Worm (Caenorhabditis elegans) whole organism, L3 larva: ENCODE data around the gene sri-46.

Experiments
- R02D3.7 ChIP-seq: fragments of 150-350 bp; optimal IDR thresholded peaks from 2 replicates; lab custom pipeline; 2014; ENCODE audit warnings: missing biosample characterization, missing genetic modification characterization
- ZK546.5 ChIP-seq: sonication (generic microtip); optimal IDR thresholded peaks from 2 replicates; lab custom pipeline; 2017; ENCODE audit warnings: missing biosample characterization, missing genetic modification characterization
- aly-2 ChIP-seq: fragments of 150-350 bp; optimal IDR thresholded peaks from 2 replicates; lab custom pipeline; 2014; ENCODE audit warnings: missing biosample characterization, missing genetic modification characterization
- ceh-16 ChIP-seq: sonication (generic microtip); optimal IDR thresholded peaks from 2 replicates; lab custom pipeline; 2017; ENCODE audit warnings: missing biosample characterization, missing genetic modification characterization
- ceh-28 ChIP-seq: fragments of 150-350 bp; optimal IDR thresholded peaks from 2 replicates; lab custom pipeline; 2014; ENCODE audit warnings: missing biosample characterization, missing genetic modification reagents, missing genetic modification characterization
- daf-12 ChIP-seq: fragments of 150-350 bp; optimal IDR thresholded peaks from 2 replicates; lab custom pipeline; 2014; ENCODE audit warnings: missing biosample characterization, missing genetic modification reagents, missing genetic modification characterization
- egl-27 ChIP-seq: sonication (generic microtip); optimal IDR thresholded peaks from 4 replicates; lab custom pipeline; 2017; ENCODE audit warnings: missing biosample characterization, missing genetic modification reagents, missing genetic modification characterization
- egl-5 ChIP-seq: fragments of 150-350 bp; optimal IDR thresholded peaks from 2 replicates; lab custom pipeline; 2017; ENCODE audit warnings: missing biosample characterization, missing genetic modification reagents, missing genetic modification characterization, inconsistent platforms
- elt-1 ChIP-seq: fragments of 150-350 bp; optimal IDR thresholded peaks from 2 replicates; lab custom pipeline; 2014; ENCODE audit warnings: missing biosample characterization, missing genetic modification characterization
- elt-2 ChIP-seq: sonication (generic microtip); optimal IDR thresholded peaks from 2 replicates; lab custom pipeline; 2016; ENCODE audit warnings: missing genetic modification reagents, mild to moderate bottlenecking, missing genetic modification characterization, missing compliant biosample characterization
- elt-3 ChIP-seq, 3 experiments: fragments of 150-350 bp in 1 of 3; sonication (generic microtip) in 2 of 3; optimal IDR thresholded peaks; 2 replicates in 2 of 3; 4 replicates in 1 of 3; lab custom pipeline; 2014 to 2017; ENCODE audit warnings: missing biosample characterization in 3 of 3, missing genetic modification characterization in 3 of 3
- eor-1 ChIP-seq, 2 experiments: fragments of 150-350 bp; optimal IDR thresholded peaks; 2 replicates each; lab custom pipeline; 2014 to 2018; ENCODE audit warnings: missing biosample characterization in 2 of 2, missing genetic modification characterization in 2 of 2
- fkh-10 ChIP-seq: sonication (generic microtip); optimal IDR thresholded peaks from 2 replicates; lab custom pipeline; 2017; ENCODE audit warnings: missing biosample characterization, missing genetic modification reagents, missing genetic modification characterization
- fkh-2 ChIP-seq: fragments of 150-350 bp; optimal IDR thresholded peaks from 2 replicates; lab custom pipeline; 2014; ENCODE audit warnings: missing biosample characterization, missing genetic modification reagents, missing genetic modification characterization
- hmg-11 ChIP-seq: sonication (generic microtip); optimal IDR thresholded peaks from 2 replicates; lab custom pipeline; 2016; ENCODE audit warnings: missing genetic modification characterization, missing compliant biosample characterization
- jun-1 ChIP-seq: fragments of 150-350 bp; optimal IDR thresholded peaks from 2 replicates; lab custom pipeline; 2014; ENCODE audit warnings: missing biosample characterization, missing genetic modification reagents, missing genetic modification characterization
- lin-39 ChIP-seq: fragments of 150-350 bp; optimal IDR thresholded peaks from 2 replicates; lab custom pipeline; 2018; ENCODE audit warnings: missing biosample characterization, missing genetic modification reagents, missing genetic modification characterization
- mdl-1 ChIP-seq: fragments of 150-350 bp; optimal IDR thresholded peaks from 2 replicates; lab custom pipeline; 2014; ENCODE audit warnings: missing biosample characterization, missing genetic modification characterization
- mml-1 ChIP-seq: fragments of 150-350 bp; sonication (generic microtip); optimal IDR thresholded peaks from 3 replicates; lab custom pipeline; 2014; ENCODE audit warnings: missing biosample characterization, missing genetic modification characterization
- nhr-11 ChIP-seq: fragments of 150-350 bp; optimal IDR thresholded peaks from 2 replicates; lab custom pipeline; 2014; ENCODE audit warnings: missing biosample characterization, missing genetic modification characterization
- nhr-12 ChIP-seq: fragments of 150-350 bp; optimal IDR thresholded peaks from 2 replicates; lab custom pipeline; 2014; ENCODE audit warnings: missing biosample characterization, missing genetic modification characterization
- nhr-237 ChIP-seq: fragments of 150-350 bp; optimal IDR thresholded peaks from 2 replicates; lab custom pipeline; 2014; ENCODE audit warnings: missing biosample characterization, missing genetic modification characterization
- nhr-25 ChIP-seq: sonication (generic microtip); optimal IDR thresholded peaks from 2 replicates; lab custom pipeline; 2017; ENCODE audit warnings: missing biosample characterization, missing genetic modification characterization
- nhr-76 ChIP-seq: fragments of 150-350 bp; sonication (generic microtip); optimal IDR thresholded peaks from 5 replicates; lab custom pipeline; 2014; ENCODE audit warnings: missing biosample characterization, missing genetic modification characterization
- pha-4 ChIP-seq: fragments of 150-350 bp; optimal IDR thresholded peaks from 2 replicates; lab custom pipeline; 2014; ENCODE audit warnings: missing biosample characterization, missing genetic modification reagents, missing genetic modification characterization
- pqm-1 ChIP-seq: fragments of 150-350 bp; optimal IDR thresholded peaks from 2 replicates; lab custom pipeline; 2017; ENCODE audit warnings: missing biosample characterization, missing genetic modification characterization, inconsistent platforms
- sea-2 ChIP-seq: fragments of 150-350 bp; sonication (generic microtip); optimal IDR thresholded peaks from 4 replicates; lab custom pipeline; 2014; ENCODE audit warnings: missing biosample characterization, missing genetic modification reagents, missing genetic modification characterization
- skn-1 ChIP-seq: fragments of 150-350 bp; optimal IDR thresholded peaks from 2 replicates; lab custom pipeline; 2014; ENCODE audit warnings: missing biosample characterization, missing genetic modification characterization
- snpc-4 ChIP-seq: fragments of 150-350 bp; optimal IDR thresholded peaks from 2 replicates; lab custom pipeline; 2014; ENCODE audit warnings: missing biosample characterization, missing genetic modification characterization
- unc-39 ChIP-seq: sonication (generic microtip); optimal IDR thresholded peaks from 4 replicates; lab custom pipeline; 2017; ENCODE audit warnings: missing biosample characterization, missing genetic modification characterization
- unc-62 ChIP-seq: fragments of 150-350 bp; sonication (generic microtip); optimal IDR thresholded peaks from 4 replicates; lab custom pipeline; 2014; ENCODE audit warnings: missing biosample characterization, missing genetic modification reagents, missing genetic modification characterization
- zag-1 ChIP-seq: fragments of 150-350 bp; optimal IDR thresholded peaks from 2 replicates; lab custom pipeline; 2014; ENCODE audit warnings: missing biosample characterization, missing genetic modification characterization
- ztf-4 ChIP-seq: fragments of 150-350 bp; optimal IDR thresholded peaks from 2 replicates; lab custom pipeline; 2014; ENCODE audit warnings: missing biosample characterization, missing genetic modification characterization

The sri-46 gene

ce11 chrII:671025-671424 lies at the start of gene sri-46:
Gene sri-46, minus strand, starts transcription at chrII:671125.
- TF ChIP-seq nhr-11 = no peak
- no peak for TF ChIP-seq lin-39 (tag; lab: Kevin White, UChicago)
- no peak for TF ChIP-seq mdl-1 (tag; lab: Kevin White, UChicago)
- no peak for TF ChIP-seq skn-1 (tag; lab: Kevin White, UChicago)
- TF ChIP-seq pha-4 (tag; lab: Kevin White, UChicago) = no peak

DNA sequence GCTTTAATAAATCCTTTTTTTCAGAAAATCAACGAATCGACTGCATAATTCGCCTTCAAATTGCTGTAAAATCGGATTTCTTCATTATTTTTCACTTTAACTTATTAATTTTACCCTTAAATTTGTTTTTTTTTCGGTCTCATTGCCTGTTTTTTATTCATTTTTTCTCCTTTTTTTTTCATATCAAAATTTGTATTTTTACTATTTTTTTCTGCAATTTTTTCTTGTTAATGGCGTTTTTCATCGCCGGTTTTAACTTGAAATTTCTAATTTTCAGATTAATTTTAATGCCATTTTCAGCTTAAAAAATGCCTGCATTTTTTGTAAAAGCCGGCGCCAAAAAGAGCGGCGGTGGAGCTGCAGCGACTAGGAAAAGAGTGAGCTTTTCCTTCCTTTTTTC lies 38.2 kb upstream of the sri-46 start, which contains the start of gene T02H6.1:
Gene T02H6.1, plus strand, starts transcription at position 301 of the 400 bp plus-strand sequence.
- TF ChIP-seq elt-2 = no peak
- TF ChIP-seq unc-39 (tag; lab: Kevin White, UChicago) = no peak
- TF ChIP-seq, all 47 proteins: peak for 0

DNA sequence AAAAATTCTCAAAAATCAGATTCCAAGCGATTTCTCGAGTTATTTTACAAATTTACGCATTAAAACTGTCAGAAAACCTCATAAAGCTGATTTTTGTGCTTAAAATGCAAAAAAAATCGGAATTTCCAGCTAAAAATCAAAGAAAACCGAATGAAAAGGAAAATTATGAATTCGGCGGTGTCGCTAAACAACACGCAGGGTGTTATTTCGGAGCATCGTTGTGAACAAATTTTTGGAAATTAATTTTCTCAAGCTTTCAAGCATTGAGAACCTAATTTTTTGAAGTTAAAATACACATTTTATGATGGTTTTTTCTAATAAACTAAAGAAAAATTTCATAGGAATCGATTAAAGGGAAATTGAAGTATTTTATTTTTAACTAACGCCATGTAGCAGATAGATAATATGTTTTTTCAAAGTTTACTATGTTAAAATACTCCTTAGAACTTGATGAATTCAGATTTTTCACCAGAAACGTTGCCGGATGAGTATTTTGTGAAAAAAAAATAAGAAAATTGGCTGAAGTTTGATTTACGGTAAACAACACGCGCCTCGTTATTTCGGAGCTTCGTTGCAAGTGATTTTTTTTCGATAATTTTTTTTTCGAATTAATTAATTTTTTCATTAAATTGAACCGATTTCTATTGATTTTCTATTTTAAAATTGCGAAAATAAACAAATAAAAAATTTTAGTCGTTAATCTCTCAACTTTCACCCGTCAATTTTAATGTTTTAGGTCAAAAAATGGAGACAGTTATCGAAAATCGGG lies 30.6 kb upstream of the sri-46 start, which contains the start of gene thoc-1:
Gene thoc-1, plus strand, starts transcription at position 737 of the 769 bp plus-strand sequence.
- TF ChIP-seq egl-27 (tag; lab: Kevin White, UChicago) = no peak
- no peak for TF ChIP-seq sea-2
- TF ChIP-seq ztf-4 = no peak
- TF ChIP-seq nhr-76 (tag; lab: Kevin White, UChicago) = no peak
- no peak for TF ChIP-seq eor-1 (tag; optimal IDR thresholded peaks at IDR 0.05; lab: Kevin White, UChicago)
- no peak for TF ChIP-seq hmg-11 (tag; lab: Kevin White, UChicago)
- no peak for TF ChIP-seq jun-1 (tag; lab: Kevin White, UChicago)
- TF ChIP-seq fkh-10 (GFP tag; lab: Kevin White, UChicago) = no peak
- no peak for TF ChIP-seq elt-1 (tag; lab: Kevin White, UChicago)
- no peak for TF ChIP-seq ceh-28 (tag; lab: Kevin White, UChicago)
- TF ChIP-seq elt-3 (tag; optimal IDR thresholded peaks at IDR 0.05; lab: Kevin White, UChicago) = no peak
- TF ChIP-seq R02D3.7 (tag; lab: Kevin White, UChicago) = no peak

ce11 chrII:701025-701370 lies 30.1 kb upstream of the sri-46 start, which contains the start of gene T02H6.11:
Gene T02H6.11, minus strand, starts transcription at chrII:701125.
- TF ChIP-seq pha-4 (tag; lab: Kevin White, UChicago) = no peak
- TF ChIP-seq ztf-4 = no peak
- TF ChIP-seq mml-1 (tag; lab: Kevin White, UChicago) = no peak
- TF ChIP-seq unc-39 (tag; lab: Kevin White, UChicago) = no peak
- no peak for TF ChIP-seq nhr-237 (tag; lab: Kevin White, UChicago)
- no peak for TF ChIP-seq aly-2 (tag; lab: Kevin White, UChicago)
- no peak for TF ChIP-seq nhr-12
- no peak for TF ChIP-seq ZK546.5
- TF ChIP-seq lin-39 (tag; lab: Kevin White, UChicago) = no peak
- no peak for TF ChIP-seq snpc-4 (tag; lab: Kevin White, UChicago)
- no peak for TF ChIP-seq ceh-16 (tag; lab: Kevin White, UChicago)
- no peak for TF ChIP-seq nhr-25
- no peak for TF ChIP-seq daf-12 (tag; lab: Kevin White, UChicago)
- no peak for TF ChIP-seq egl-5 (tag; lab: Kevin White, UChicago)
- no peak for TF ChIP-seq fkh-10 (GFP tag; lab: Kevin White, UChicago)
- no peak for TF ChIP-seq unc-62
- TF ChIP-seq zag-1 (tag; lab: Kevin White, UChicago) = no peak
- TF ChIP-seq eor-1 (tag; optimal IDR thresholded peaks at IDR 0.05; lab: Kevin White, UChicago) = no peak
- TF ChIP-seq nhr-11 = no peak
- no peak for TF ChIP-seq nhr-76 (tag; lab: Kevin White, UChicago)

DNA sequence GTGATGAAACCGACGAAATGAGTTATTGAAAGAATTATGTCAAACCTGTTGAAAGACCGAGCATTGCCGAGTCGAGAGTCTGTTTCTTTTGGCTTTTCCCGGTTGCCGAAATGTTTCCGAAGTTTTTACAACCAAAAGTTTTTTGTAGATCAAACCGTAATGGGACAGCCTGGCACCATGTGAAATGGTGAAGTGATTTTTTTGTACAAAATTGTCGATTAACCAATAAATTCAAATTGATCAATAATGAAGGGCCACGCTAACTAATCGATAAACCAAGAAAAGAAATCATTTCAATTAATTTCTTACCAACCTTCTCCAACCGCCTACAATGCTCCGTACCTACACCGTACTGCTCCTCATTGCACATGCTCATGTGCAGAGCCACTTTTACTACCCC lies 20.6 kb upstream of the sri-46 start, which contains the start of gene T02H6.3:
Gene T02H6.3, plus strand, starts transcription at position 301 of the 400 bp plus-strand sequence.
- TF ChIP-seq skn-1 (tag; lab: Kevin White, UChicago) (no peak), fkh-2 (tag; lab: Kevin White, UChicago) (no peak), unc-62 (no peak), pqm-1 (tag; lab: Kevin White, UChicago) (no peak)
